Fruit fly (Drosophila melanogaster) whole organism, embryonic: ENCODE measurements around the gene CG13085.
A peak's percentile ranks its signal among the peaks of the same experiment; 100 is the strongest.

ENCODE experiments used
- Atf6 ChIP-seq: fragments of 200-800 bp; sonication (Bioruptor generic); IDR thresholded peaks from 2 replicates; pipeline ENCODE4 v1.3.6; 2022; ENCODE audit warnings: missing biosample characterization, missing genetic modification characterization
- C15 ChIP-seq: fragments of 200-800 bp; sonication (Bioruptor generic); IDR thresholded peaks from 3 replicates; pipeline ENCODE4 v1.3.6; 2022; ENCODE audit warnings: missing biosample characterization, missing genetic modification characterization
- CG10565 ChIP-seq: fragments of 200-800 bp; sonication (Bioruptor generic); optimal IDR thresholded peaks from 3 replicates; lab custom pipeline; 2016; ENCODE audit warnings: missing biosample characterization, mild to moderate bottlenecking, missing genetic modification characterization
- CG13424 ChIP-seq: fragments of 200-800 bp; sonication (Bioruptor generic); optimal IDR thresholded peaks from 2 replicates; lab custom pipeline; 2019; ENCODE audit warnings: missing biosample characterization, mild to moderate bottlenecking, missing genetic modification characterization, moderate library complexity
- CG13894 ChIP-seq: fragments of 200-800 bp; sonication (Bioruptor generic); optimal IDR thresholded peaks from 3 replicates; lab custom pipeline; 2018; ENCODE audit warnings: missing biosample characterization, mild to moderate bottlenecking, missing genetic modification characterization, moderate library complexity
- CG1602 ChIP-seq: fragments of 200-800 bp; sonication (Bioruptor generic); optimal IDR thresholded peaks from 3 replicates; lab custom pipeline; 2016; ENCODE audit warnings: missing biosample characterization, missing genetic modification characterization
- CG17328 ChIP-seq: fragments of 200-800 bp; sonication (Bioruptor generic); IDR thresholded peaks from 2 replicates; pipeline ENCODE4 v1.3.6; 2022; ENCODE audit warnings: missing biosample characterization, missing genetic modification characterization
- CG1832 ChIP-seq: fragments of 200-800 bp; sonication (Bioruptor generic); optimal IDR thresholded peaks from 2 replicates; lab custom pipeline; 2017; ENCODE audit warnings: missing biosample characterization, mild to moderate bottlenecking, missing genetic modification characterization, inconsistent platforms
- CG2120 ChIP-seq: fragments of 200-800 bp; sonication (Bioruptor generic); optimal IDR thresholded peaks from 3 replicates; lab custom pipeline; 2016; ENCODE audit warnings: missing biosample characterization, missing genetic modification characterization
- CG2199 ChIP-seq: fragments of 200-800 bp; sonication (Bioruptor generic); IDR thresholded peaks from 3 replicates; pipeline ENCODE4 v1.3.6; 2022; ENCODE audit warnings: missing biosample characterization, missing genetic modification characterization
- CG30403 ChIP-seq: fragments of 200-800 bp; sonication (Bioruptor generic); optimal IDR thresholded peaks from 3 replicates; lab custom pipeline; 2016; ENCODE audit warnings: missing biosample characterization, missing genetic modification characterization
- CG3163 ChIP-seq: fragments of 200-800 bp; sonication (Bioruptor generic); optimal IDR thresholded peaks from 3 replicates; lab custom pipeline; 2016; ENCODE audit warnings: missing biosample characterization, missing genetic modification characterization
- CG33213 ChIP-seq: fragments of 200-800 bp; sonication (Bioruptor generic); optimal IDR thresholded peaks from 3 replicates; lab custom pipeline; 2016; ENCODE audit warnings: missing biosample characterization, missing genetic modification characterization
- CG34224 ChIP-seq: fragments of 200-800 bp; sonication (Bioruptor generic); IDR thresholded peaks from 3 replicates; pipeline ENCODE4 v1.3.6; 2022; ENCODE audit warnings: missing biosample characterization, missing genetic modification characterization; ENCODE audit not compliant: partially characterized antibody
- CG4360 ChIP-seq: fragments of 200-800 bp; sonication (Bioruptor generic); IDR thresholded peaks from 2 replicates; pipeline ENCODE4 v1.3.6; 2022; ENCODE audit warnings: missing biosample characterization, missing genetic modification characterization
- CG6791 ChIP-seq: fragments of 200-800 bp; sonication (Bioruptor generic); IDR thresholded peaks from 3 replicates; pipeline ENCODE4 v1.3.6; 2022; ENCODE audit warnings: missing biosample characterization, missing genetic modification characterization; ENCODE audit not compliant: partially characterized antibody
- CG8765 ChIP-seq: fragments of 200-800 bp; sonication (Bioruptor generic); IDR thresholded peaks from 2 replicates; pipeline ENCODE4 v1.3.6; 2022; ENCODE audit warnings: missing biosample characterization, missing genetic modification characterization
- Dp ChIP-seq: fragments of 200-800 bp; sonication (Bioruptor generic); optimal IDR thresholded peaks from 2 replicates; lab custom pipeline; 2018; ENCODE audit warnings: missing biosample characterization, mild to moderate bottlenecking, missing genetic modification characterization, moderate library complexity
- Dref ChIP-seq: fragments of 200-800 bp; sonication (Bioruptor generic); IDR thresholded peaks from 2 replicates; pipeline ENCODE4 v1.3.6; 2022; ENCODE audit warnings: missing biosample characterization, missing genetic modification characterization
- HHEX ChIP-seq: fragments of 200-800 bp; sonication (Bioruptor generic); optimal IDR thresholded peaks from 3 replicates; lab custom pipeline; 2017; ENCODE audit warnings: missing biosample characterization, mild to moderate bottlenecking, missing genetic modification characterization, missing genetic modification reagents
- HLH4C ChIP-seq: fragments of 200-800 bp; sonication (Bioruptor generic); IDR thresholded peaks from 3 replicates; pipeline ENCODE4 v1.3.6; 2022; ENCODE audit warnings: missing biosample characterization, missing genetic modification characterization; ENCODE audit not compliant: partially characterized antibody
- NC2α ChIP-seq: fragments of 200-800 bp; sonication (Bioruptor generic); optimal IDR thresholded peaks from 2 replicates; lab custom pipeline; 2016; ENCODE audit warnings: missing biosample characterization, missing genetic modification characterization
- Neu2 ChIP-seq: fragments of 200-800 bp; sonication (Bioruptor generic); optimal IDR thresholded peaks from 3 replicates; lab custom pipeline; 2016; ENCODE audit warnings: missing biosample characterization, missing genetic modification characterization, borderline replicate concordance
- PHDP ChIP-seq: fragments of 200-800 bp; sonication (Bioruptor generic); optimal IDR thresholded peaks from 3 replicates; lab custom pipeline; 2018; ENCODE audit warnings: missing biosample characterization, mild to moderate bottlenecking, missing genetic modification characterization, moderate library complexity
- Ravus ChIP-seq: fragments of 200-800 bp; sonication (Bioruptor generic); IDR thresholded peaks from 2 replicates; pipeline ENCODE4 v1.3.6; 2022; ENCODE audit warnings: missing biosample characterization, missing genetic modification characterization
- Vsx1 ChIP-seq: fragments of 200-800 bp; sonication (Bioruptor generic); optimal IDR thresholded peaks from 2 replicates; lab custom pipeline; 2017; ENCODE audit warnings: missing biosample characterization, mild to moderate bottlenecking, missing genetic modification characterization, missing genetic modification reagents
- Xbp1 ChIP-seq: fragments of 200-800 bp; sonication (Bioruptor generic); optimal IDR thresholded peaks from 3 replicates; lab custom pipeline; 2016; ENCODE audit warnings: missing biosample characterization, mild to moderate bottlenecking, missing genetic modification characterization
- amos ChIP-seq: fragments of 200-800 bp; sonication (Bioruptor generic); IDR thresholded peaks from 2 replicates; pipeline ENCODE4 v1.3.6; 2022; ENCODE audit warnings: missing biosample characterization, missing genetic modification characterization; ENCODE audit not compliant: partially characterized antibody
- ash1 ChIP-seq: fragments of 200-800 bp; sonication (Bioruptor generic); optimal IDR thresholded peaks from 2 replicates; lab custom pipeline; 2018; ENCODE audit warnings: missing biosample characterization, mild to moderate bottlenecking, missing genetic modification characterization
- ato ChIP-seq: fragments of 200-800 bp; sonication (Bioruptor generic); IDR thresholded peaks from 2 replicates; pipeline ENCODE4 v1.3.6; 2022; ENCODE audit warnings: missing biosample characterization, missing genetic modification characterization; ENCODE audit not compliant: partially characterized antibody
- bcd ChIP-seq: fragments of 200-800 bp; sonication (Bioruptor generic); optimal IDR thresholded peaks from 2 replicates; lab custom pipeline; 2017; ENCODE audit warnings: missing biosample characterization, mild to moderate bottlenecking, missing genetic modification characterization
- crc ChIP-seq: fragments of 200-800 bp; sonication (Bioruptor generic); optimal IDR thresholded peaks from 2 replicates; lab custom pipeline; 2016; ENCODE audit warnings: missing biosample characterization, missing genetic modification characterization
- danr ChIP-seq: fragments of 200-800 bp; sonication (Bioruptor generic); IDR thresholded peaks from 2 replicates; pipeline ENCODE4 v1.3.6; 2022; ENCODE audit warnings: missing biosample characterization, missing genetic modification characterization
- dimm ChIP-seq: fragments of 200-800 bp; sonication (Bioruptor generic); IDR thresholded peaks from 2 replicates; pipeline ENCODE4 v1.3.6; 2022; ENCODE audit warnings: missing biosample characterization, missing genetic modification characterization
- dmrt99B ChIP-seq: fragments of 200-800 bp; sonication (Bioruptor generic); optimal IDR thresholded peaks from 2 replicates; lab custom pipeline; 2018; ENCODE audit warnings: missing biosample characterization, mild to moderate bottlenecking, missing genetic modification characterization, moderate library complexity
- en ChIP-seq: fragments of 200-800 bp; sonication (Bioruptor generic); optimal IDR thresholded peaks from 2 replicates; lab custom pipeline; 2016; ENCODE audit warnings: missing biosample characterization, missing genetic modification characterization
- exex ChIP-seq: fragments of 200-800 bp; sonication (Bioruptor generic); optimal IDR thresholded peaks from 4 replicates; lab custom pipeline; 2018; ENCODE audit warnings: missing biosample characterization, mild to moderate bottlenecking, missing genetic modification characterization, moderate library complexity
- fd102C ChIP-seq: fragments of 200-800 bp; sonication (Bioruptor generic); optimal IDR thresholded peaks from 2 replicates; lab custom pipeline; 2018; ENCODE audit warnings: missing biosample characterization, mild to moderate bottlenecking, missing genetic modification characterization, moderate library complexity
- ken ChIP-seq: fragments of 200-800 bp; sonication (Bioruptor generic); IDR thresholded peaks from 3 replicates; pipeline ENCODE4 v1.3.6; 2022; ENCODE audit warnings: missing biosample characterization, missing genetic modification characterization
- lbe ChIP-seq: fragments of 200-800 bp; sonication (Bioruptor generic); optimal IDR thresholded peaks from 2 replicates; lab custom pipeline; 2016; ENCODE audit warnings: missing biosample characterization, mild to moderate bottlenecking, missing genetic modification characterization
- psq ChIP-seq: fragments of 200-800 bp; sonication (Bioruptor generic); optimal IDR thresholded peaks from 2 replicates; lab custom pipeline; 2017; ENCODE audit warnings: missing biosample characterization, missing genetic modification characterization
- pum ChIP-seq: fragments of 200-800 bp; sonication (Bioruptor generic); optimal IDR thresholded peaks from 2 replicates; lab custom pipeline; 2016; ENCODE audit warnings: missing biosample characterization, missing genetic modification characterization
- shn ChIP-seq: fragments of 200-800 bp; sonication (Bioruptor generic); optimal IDR thresholded peaks from 3 replicates; lab custom pipeline; 2016; ENCODE audit warnings: missing biosample characterization, missing genetic modification characterization
- tap ChIP-seq: fragments of 200-800 bp; optimal IDR thresholded peaks from 3 replicates; lab custom pipeline; 2019; ENCODE audit warnings: missing biosample characterization, mild to moderate bottlenecking, missing genetic modification characterization, moderate library complexity
- tio ChIP-seq: fragments of 200-800 bp; sonication (Bioruptor generic); optimal IDR thresholded peaks from 2 replicates; lab custom pipeline; 2017; ENCODE audit warnings: missing biosample characterization, missing genetic modification characterization, inconsistent platforms
- tx ChIP-seq: fragments of 200-800 bp; sonication (Bioruptor generic); optimal IDR thresholded peaks from 2 replicates; lab custom pipeline; 2016; ENCODE audit warnings: missing biosample characterization, missing genetic modification characterization
- unpg ChIP-seq: fragments of 200-800 bp; sonication (Bioruptor generic); optimal IDR thresholded peaks from 3 replicates; lab custom pipeline; 2018; ENCODE audit warnings: missing biosample characterization, mild to moderate bottlenecking, missing genetic modification characterization, moderate library complexity
- zen2 ChIP-seq: fragments of 200-800 bp; sonication (Bioruptor generic); IDR thresholded peaks from 3 replicates; pipeline ENCODE4 v1.3.6; 2022; ENCODE audit warnings: missing biosample characterization, missing genetic modification characterization; ENCODE audit not compliant: partially characterized antibody

Gene CG13085

dm6 chr2L:19398317-19399234 is 25.3 kb upstream of the CG13085 start, which contains the start of gene CG17544 (continued):
- TF ChIP-seq CG13424 (tag; lab: Kevin White, UChicago) (peak; percentile 89), tap (peak; percentile 72), HHEX (GFP tag; lab: Kevin White, UChicago) (peak; percentile 83), PHDP (peak; percentile 76), shn (no peak), CG2199 (peak; percentile 85; the same call in 2 of the 3 replicates), CG17328 (no peak), Atf6 (GFP tag; lab: Robert Waterston, UW) (peak; percentile 57), NC2α (GFP tag; lab: Kevin White, UChicago) (no peak), dimm (GFP tag; lab: Robert Waterston, UW) (no peak), tio (GFP tag; lab: Kevin White, UChicago) (peak; percentile 52), amos (GFP tag; lab: Robert Waterston, UW) (peak; percentile 42; the same call in 1 of the 2 replicates), CG10565 (no peak), psq (GFP tag; lab: Kevin White, UChicago) (no peak), en (GFP tag; lab: Kevin White, UChicago) (no peak), bcd (GFP tag; lab: Kevin White, UChicago) (peak; percentile 80), fd102C (no peak), Neu2 (GFP tag; lab: Kevin White, UChicago) (no peak), crc (GFP tag; lab: Kevin White, UChicago) (no peak), danr (GFP tag; lab: Robert Waterston, UW) (peak; percentile 41; the same call in 1 of the 2 replicates), tx (GFP tag; lab: Kevin White, UChicago) (no peak), ken (GFP tag; lab: Robert Waterston, UW) (no peak; the same call in 2 of the 3 replicates), CG1832 (peak; percentile 87), unpg (GFP tag; lab: Kevin White, UChicago) (peak; percentile 53), ash1 (no peak), C15 (no peak), Xbp1 (GFP tag; lab: Kevin White, UChicago) (peak; percentile 67), lbe (GFP tag; lab: Kevin White, UChicago) (peak; percentile 29), Vsx1 (GFP tag; lab: Kevin White, UChicago) (peak; percentile 53), CG13894 (tag; lab: Kevin White, UChicago) (peak; percentile 84), Dp (GFP tag; lab: Kevin White, UChicago) (no peak), CG1602 (GFP tag; lab: Kevin White, UChicago) (peak; percentile 72), CG33213 (no peak), CG2120 (GFP tag; lab: Kevin White, UChicago) (peak; percentile 68), HLH4C (GFP tag; lab: Robert Waterston, UW) (no peak), CG30403 (peak; percentile 66), CG3163 (peak; percentile 62), zen2 (GFP tag; lab: Robert Waterston, UW) (no peak), ato (no peak), Ravus (GFP tag; lab: Robert Waterston, UW) (no peak), Dref (GFP tag; lab: Robert Waterston, UW) (no peak), CG4360 (GFP tag; lab: Robert Waterston, UW) (peak; percentile 30; the same call in 1 of the 2 replicates), CG8765 (peak; percentile 37; the same call in 1 of the 2 replicates), exex (tag; lab: Kevin White, UChicago) (peak; percentile 37), CG6791 (GFP tag; lab: Robert Waterston, UW) (peak; percentile 32; the same call in 1 of the 3 replicates), CG34224 (GFP tag; lab: Robert Waterston, UW) (peak; percentile 48; the same call in 2 of the 3 replicates), pum (GFP tag; lab: Kevin White, UChicago) (peak; percentile 4), dmrt99B (tag; lab: Kevin White, UChicago) (peak; percentile 86)
